Fruit fly (Drosophila melanogaster): ENCODE results near the gene Cdc27.

The Cdc27 gene

dm6 chr3L:7254724-7255123 is 5.6 kb upstream of the Cdc27 start:
- TF ChIP-seq CG15710 (tag; optimal IDR thresholded peaks at IDR 0.05) (no peak), CG17806 (tag; optimal IDR thresholded peaks at IDR 0.05) (peak; percentile 12)

DNA sequence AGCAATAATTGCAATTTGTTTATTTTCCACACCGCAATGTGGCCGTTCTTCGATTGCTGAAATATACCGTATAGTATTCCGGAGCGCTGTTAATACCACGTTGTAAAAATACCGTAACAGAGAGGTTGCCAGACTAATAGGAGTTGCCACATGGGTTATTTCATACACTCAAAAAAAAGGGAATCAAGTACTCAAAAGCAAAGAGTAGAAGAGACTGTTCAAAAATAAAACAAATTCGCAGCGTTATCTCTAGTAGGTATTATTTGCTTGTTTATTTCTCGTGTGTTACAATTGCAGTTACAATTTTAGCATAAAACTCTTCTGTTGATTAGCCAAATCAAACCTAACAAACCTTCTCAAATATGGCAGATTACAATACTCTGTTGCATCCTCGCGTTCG is 1.3 kb upstream of the Cdc27 start, which contains the start of gene MED4:
Gene MED4 (minus strand): TSS at position 59 of the 400 bp plus-strand sequence.
- TF ChIP-seq EcR (GFP tag; optimal IDR thresholded peaks at IDR 0.05) (no peak), CG8301 (tag; optimal IDR thresholded peaks at IDR 0.05) (peak; percentile 79), CG17806 (tag; optimal IDR thresholded peaks at IDR 0.05) (peak; percentile 68), CG34367 (tag; optimal IDR thresholded peaks at IDR 0.05) (peak; percentile 65), Snoo (tag; optimal IDR thresholded peaks at IDR 0.05) (peak; percentile 75), gl (tag; optimal IDR thresholded peaks at IDR 0.05) (peak; percentile 43), D1 (tag; optimal IDR thresholded peaks at IDR 0.05) (no peak), rn (GFP tag; IDR thresholded peaks at IDR 0.05) (peak; percentile 57), CG10348 (GFP tag; IDR thresholded peaks at IDR 0.05) (no peak), CG4496 (GFP tag; IDR thresholded peaks at IDR 0.05) (peak; percentile 89), CG9948 (tag; optimal IDR thresholded peaks at IDR 0.05) (peak; percentile 61), CG12605 (GFP tag; IDR thresholded peaks at IDR 0.05) (peak; percentile 66), fd96Ca (GFP tag; IDR thresholded peaks at IDR 0.05) (peak; percentile 60; the same call in 2 of the 3 replicates), Pif1A (GFP tag; optimal IDR thresholded peaks at IDR 0.05) (no peak), CG14655 (GFP tag; optimal IDR thresholded peaks at IDR 0.05) (no peak), Ets98B (GFP tag; IDR thresholded peaks at IDR 0.05) (peak; percentile 85), CG8159 (tag; optimal IDR thresholded peaks at IDR 0.05) (peak; percentile 70), CG13204 (GFP tag; optimal IDR thresholded peaks at IDR 0.05) (no peak), CG15710 (tag; optimal IDR thresholded peaks at IDR 0.05) (peak; percentile 71), Pif1B (GFP tag; optimal IDR thresholded peaks at IDR 0.05) (no peak), CG32121 (GFP tag; IDR thresholded peaks at IDR 0.05) (peak; percentile 77)

- TF ChIP-seq Pif1B (GFP tag; optimal IDR thresholded peaks at IDR 0.05) (no peak), CG17806 (tag; optimal IDR thresholded peaks at IDR 0.05) (peak; percentile 9)
These were observed 5.2 kb downstream of the Cdc27 start, which contains the start of the genes mRpL50 and mei-P22 for dm6 chr3L:7243775-7244438. Gene mRpL50 (minus strand): TSS chr3L:7243933. Gene mei-P22 (plus strand): TSS chr3L:7244388.

dm6 chr3L:7241217-7241859 is 7.8 kb downstream of the Cdc27 start, which contains the start of the genes RpL18 and Neos:
Gene RpL18 (minus strand): TSS chr3L:7241351.
Gene Neos (plus strand): TSS chr3L:7241628.
- TF ChIP-seq Pif1A (GFP tag; optimal IDR thresholded peaks at IDR 0.05) (no peak), CG15710 (tag; optimal IDR thresholded peaks at IDR 0.05) (peak; percentile 24), gl (tag; optimal IDR thresholded peaks at IDR 0.05) (peak; percentile 34), Ets98B (GFP tag; IDR thresholded peaks at IDR 0.05) (peak; percentile 28; the same call in 1 of the 2 replicates), CG8159 (tag; optimal IDR thresholded peaks at IDR 0.05) (peak; percentile 37), rn (GFP tag; IDR thresholded peaks at IDR 0.05) (no peak), CG4496 (GFP tag; IDR thresholded peaks at IDR 0.05) (peak; percentile 70), CG34367 (tag; optimal IDR thresholded peaks at IDR 0.05) (peak; percentile 37), CG8301 (tag; optimal IDR thresholded peaks at IDR 0.05) (no peak), CG12605 (GFP tag; IDR thresholded peaks at IDR 0.05) (peak; percentile 48), CG17806 (tag; optimal IDR thresholded peaks at IDR 0.05) (no peak), EcR (GFP tag; optimal IDR thresholded peaks at IDR 0.05) (no peak), CG14655 (GFP tag; optimal IDR thresholded peaks at IDR 0.05) (no peak), CG9948 (tag; optimal IDR thresholded peaks at IDR 0.05) (no peak), CG10348 (GFP tag; IDR thresholded peaks at IDR 0.05) (no peak), D1 (tag; optimal IDR thresholded peaks at IDR 0.05) (no peak), Pif1B (GFP tag; optimal IDR thresholded peaks at IDR 0.05) (no peak), CG13204 (GFP tag; optimal IDR thresholded peaks at IDR 0.05) (no peak), fd96Ca (GFP tag; IDR thresholded peaks at IDR 0.05) (no peak), CG32121 (GFP tag; IDR thresholded peaks at IDR 0.05) (peak; percentile 21; the same call in 1 of the 2 replicates), Snoo (tag; optimal IDR thresholded peaks at IDR 0.05) (peak; percentile 78)

- TF ChIP-seq EcR (GFP tag; optimal IDR thresholded peaks at IDR 0.05) (no peak), Pif1A (GFP tag; optimal IDR thresholded peaks at IDR 0.05) (no peak), D1 (tag; optimal IDR thresholded peaks at IDR 0.05) (no peak), CG17806 (tag; optimal IDR thresholded peaks at IDR 0.05) (no peak), CG8159 (tag; optimal IDR thresholded peaks at IDR 0.05) (no peak), rn (GFP tag; IDR thresholded peaks at IDR 0.05) (no peak), CG12605 (GFP tag; IDR thresholded peaks at IDR 0.05) (no peak), CG13204 (GFP tag; optimal IDR thresholded peaks at IDR 0.05) (no peak), fd96Ca (GFP tag; IDR thresholded peaks at IDR 0.05) (no peak), gl (tag; optimal IDR thresholded peaks at IDR 0.05) (no peak)
These were observed 10.9 kb downstream of the Cdc27 start, which contains the start of the genes CG14829 and BHD for dm6 chr3L:7238072-7238759. Gene CG14829 (minus strand): TSS chr3L:7238122. Gene BHD (plus strand): TSS chr3L:7238542.
